Fruit fly (Drosophila melanogaster) S2 (cell line): ENCODE data around the gene Tace.

Experiments used
- CG8478 ChIP-seq: fragments of >200 bp; optimal IDR thresholded peaks from 2 replicates; lab custom pipeline; 2018
- CTCF ChIP-seq, 2 experiments: fragments of >200 bp; optimal IDR thresholded peaks; 2 replicates each; lab custom pipeline; 2018

DNA sequence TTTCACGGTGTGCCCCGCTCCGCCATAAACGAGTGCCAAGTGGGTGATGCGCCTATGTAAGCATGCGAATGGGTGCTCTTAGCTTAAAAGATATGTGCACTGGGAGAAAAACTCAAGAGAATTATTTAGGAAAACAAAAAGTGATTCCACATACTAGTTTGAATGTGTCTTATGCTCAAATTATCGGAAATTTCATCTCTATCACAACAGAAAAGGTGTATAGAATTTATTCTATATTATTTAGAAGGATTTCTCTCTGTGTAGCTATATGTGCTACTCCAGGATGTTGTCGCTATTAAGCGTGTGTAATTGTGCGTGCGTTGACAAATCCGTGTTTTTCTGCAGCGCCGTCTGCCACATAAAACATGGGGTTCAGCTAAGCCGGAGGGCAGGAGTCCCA, 41.0 kb upstream of the Tace start:
- no peak for TF ChIP-seq CG8478
- TF ChIP-seq CTCF (optimal IDR thresholded peaks at IDR 0.05; lab: Kevin White, UChicago), result no peak
